Worm (Caenorhabditis elegans): ENCODE results near the gene lgc-12.

- TF ChIP-seq T22C8.4 (GFP tag; IDR thresholded peaks at IDR 0.05) (no peak), med-1 (GFP tag; optimal IDR thresholded peaks at IDR 0.05; ENCODE audit: insufficient read depth) (no peak), ztf-23 (GFP tag; IDR thresholded peaks at IDR 0.05) (no peak), flt-1 (GFP tag; IDR thresholded peaks at IDR 0.05) (no peak)
Measured at ce11 chrIII:7580586-7580985, 18.6 kb downstream of the lgc-12 start.

All from whole organism, midembryonic.